Fruit fly (Drosophila melanogaster): ENCODE data around the gene CG7824.
A peak's percentile ranks its signal among the peaks of the same experiment; 100 is the strongest.

CG7824 gene

DNA sequence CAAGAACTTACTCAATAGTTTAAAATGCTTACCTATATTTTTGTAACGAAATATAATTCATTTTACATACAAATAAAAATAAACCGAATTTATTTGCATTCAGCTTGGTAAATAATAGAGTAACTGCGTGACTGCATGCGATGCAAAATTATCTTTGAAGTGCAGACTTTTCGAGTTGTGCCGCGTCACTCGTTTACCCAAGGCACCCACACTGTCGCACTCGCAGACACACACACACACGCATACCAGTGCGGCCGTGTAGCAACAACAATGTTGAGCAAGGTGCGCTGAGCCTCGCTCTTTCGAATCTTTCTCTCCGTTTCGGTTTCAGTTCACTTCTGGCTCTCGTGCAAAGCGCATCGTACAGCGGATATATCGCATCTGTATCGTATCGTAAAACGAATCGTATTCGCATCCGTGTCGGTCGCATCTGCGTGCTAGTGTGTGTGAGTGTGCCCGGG, 18.0 kb upstream of the CG7824 start, which contains the start of gene CG31038 (continued):
- TF ChIP-seq lilli (GFP tag; optimal IDR thresholded peaks at IDR 0.05): no peak
- TF ChIP-seq amos (GFP tag; IDR thresholded peaks at IDR 0.05; ENCODE audit: partially characterized antibody): peak; percentile 39; the same call in 1 of the 2 replicates
- no peak for TF ChIP-seq Fer3 (tag; optimal IDR thresholded peaks at IDR 0.05)
- TF ChIP-seq CG10267 (tag; optimal IDR thresholded peaks at IDR 0.05): no peak
- no peak for TF ChIP-seq CG12744 (GFP tag; optimal IDR thresholded peaks at IDR 0.05)
- TF ChIP-seq bigmax (GFP tag; optimal IDR thresholded peaks at IDR 0.05): no peak
- no peak for TF ChIP-seq sim (GFP tag; IDR thresholded peaks at IDR 0.05)
- TF ChIP-seq CG10979 (tag; optimal IDR thresholded peaks at IDR 0.05): no peak
- peak; percentile 59; the same call in 1 of the 2 replicates for TF ChIP-seq rib (GFP tag; IDR thresholded peaks at IDR 0.05)
- TF ChIP-seq pnt (GFP tag; optimal IDR thresholded peaks at IDR 0.05): no peak
- TF ChIP-seq hb (GFP tag; IDR thresholded peaks at IDR 0.05; ENCODE audit: partially characterized antibody): no peak
- TF ChIP-seq bsh (GFP tag; optimal IDR thresholded peaks at IDR 0.05): no peak
- no peak for TF ChIP-seq org-1 (GFP tag; optimal IDR thresholded peaks at IDR 0.05)
- TF ChIP-seq CG14050 (GFP tag; IDR thresholded peaks at IDR 0.05): no peak
- no peak for TF ChIP-seq CG10959 (GFP tag; IDR thresholded peaks at IDR 0.05)
- peak; percentile 97 for TF ChIP-seq cg (GFP tag; optimal IDR thresholded peaks at IDR 0.05)
- peak; percentile 57; the same call in 1 of the 2 replicates for TF ChIP-seq vvl (GFP tag; IDR thresholded peaks at IDR 0.05)
- TF ChIP-seq Neu2 (GFP tag; optimal IDR thresholded peaks at IDR 0.05; ENCODE audit: borderline replicate concordance): no peak
- TF ChIP-seq Optix (GFP tag; IDR thresholded peaks at IDR 0.05): 0 out of 3 replicates have a peak, but pooled peaks have one; percentile 26
- no peak for TF ChIP-seq repo (GFP tag; optimal IDR thresholded peaks at IDR 0.05)
- no peak for TF ChIP-seq Side (GFP tag; optimal IDR thresholded peaks at IDR 0.05)
- TF ChIP-seq CG13775 (GFP tag; optimal IDR thresholded peaks at IDR 0.05): no peak
- no peak for TF ChIP-seq esg (GFP tag; conservative IDR thresholded peaks at IDR 0.05)
- TF ChIP-seq Max (GFP tag; optimal IDR thresholded peaks at IDR 0.05): no peak
- TF ChIP-seq chif (GFP tag; optimal IDR thresholded peaks at IDR 0.05): no peak
- no peak for TF ChIP-seq Hand (GFP tag; optimal IDR thresholded peaks at IDR 0.05)
- no peak for TF ChIP-seq CG32772 (GFP tag; IDR thresholded peaks at IDR 0.05)
- TF ChIP-seq Dp (GFP tag; optimal IDR thresholded peaks at IDR 0.05): no peak
- no peak for TF ChIP-seq CG9609 (GFP tag; optimal IDR thresholded peaks at IDR 0.05)
- TF ChIP-seq CG10462 (GFP tag; optimal IDR thresholded peaks at IDR 0.05): no peak
- no peak for TF ChIP-seq zen (tag; optimal IDR thresholded peaks at IDR 0.05)
- no peak for TF ChIP-seq sd (tag; optimal IDR thresholded peaks at IDR 0.05)
- TF ChIP-seq Lhr (GFP tag; optimal IDR thresholded peaks at IDR 0.05): no peak
- TF ChIP-seq CG1792 (GFP tag; optimal IDR thresholded peaks at IDR 0.05): no peak
- peak; percentile 53 to 79 for TF ChIP-seq Trl (optimal IDR thresholded peaks at IDR 0.05)
- peak; percentile 23 for TF ChIP-seq Trl (GFP tag; optimal IDR thresholded peaks at IDR 0.05)
- no peak for TF ChIP-seq CG13123 (GFP tag; optimal IDR thresholded peaks at IDR 0.05)
- TF ChIP-seq CG12155 (GFP tag; optimal IDR thresholded peaks at IDR 0.05): no peak
- TF ChIP-seq CG1647 (GFP tag; optimal IDR thresholded peaks at IDR 0.05): no peak
- TF ChIP-seq twi (tag; optimal IDR thresholded peaks at IDR 0.05): no peak
- TF ChIP-seq dysf (GFP tag; IDR thresholded peaks at IDR 0.05): no peak
- TF ChIP-seq fd64A (GFP tag; optimal IDR thresholded peaks at IDR 0.05): no peak
- TF ChIP-seq pita (GFP tag; optimal IDR thresholded peaks at IDR 0.05): no peak
- no peak for TF ChIP-seq Dad (GFP tag; optimal IDR thresholded peaks at IDR 0.05)
- TF ChIP-seq CG15514 (GFP tag; optimal IDR thresholded peaks at IDR 0.05): no peak
- no peak for TF ChIP-seq Lpt (GFP tag; optimal IDR thresholded peaks at IDR 0.05)
- TF ChIP-seq Camta (GFP tag; optimal IDR thresholded peaks at IDR 0.05): no peak
- no peak for TF ChIP-seq Hey (tag; optimal IDR thresholded peaks at IDR 0.05)
- TF ChIP-seq dan (GFP tag; IDR thresholded peaks at IDR 0.05): no peak
- no peak for TF ChIP-seq p53 (GFP tag; optimal IDR thresholded peaks at IDR 0.05)
- peak in 1 of 2 experiments; percentile 4 for TF ChIP-seq Eip74EF (GFP tag; optimal IDR thresholded peaks at IDR 0.05)
- no peak for TF ChIP-seq wdn (GFP tag; IDR thresholded peaks at IDR 0.05)
